Fruit fly (Drosophila melanogaster): ENCODE measurements around the gene CG34012.

CG34012 gene

dm6 chr3L:11089805-11090440 lies 19.4 kb downstream of the CG34012 start (continued):
- TF ChIP-seq CG9609 (GFP tag; optimal IDR thresholded peaks at IDR 0.05) (peak; percentile 54), luna (GFP tag; optimal IDR thresholded peaks at IDR 0.05) (no peak), CG8359 (GFP tag; optimal IDR thresholded peaks at IDR 0.05; ENCODE audit: borderline replicate concordance) (peak; percentile 71), CkIIα-i1 (GFP tag; IDR thresholded peaks at IDR 0.05) (no peak), CG5180 (GFP tag; optimal IDR thresholded peaks at IDR 0.05) (peak; percentile 86), CG6813 (GFP tag; optimal IDR thresholded peaks at IDR 0.05) (peak; percentile 85), CG30431 (GFP tag; optimal IDR thresholded peaks at IDR 0.05) (peak; percentile 87), CG6272 (GFP tag; IDR thresholded peaks at IDR 0.05) (peak; percentile 51), BtbVII (GFP tag; optimal IDR thresholded peaks at IDR 0.05) (peak; percentile 78), CG1832 (GFP tag; optimal IDR thresholded peaks at IDR 0.05) (no peak), onecut (GFP tag; IDR thresholded peaks at IDR 0.05) (peak; percentile 79), Rfx (GFP tag; IDR thresholded peaks at IDR 0.05) (peak; percentile 58), Camta (GFP tag; optimal IDR thresholded peaks at IDR 0.05) (peak; percentile 89), nerfin-1 (tag; optimal IDR thresholded peaks at IDR 0.05) (peak; percentile 59), CG13775 (GFP tag; optimal IDR thresholded peaks at IDR 0.05) (peak; percentile 92), CG2712 (tag; optimal IDR thresholded peaks at IDR 0.05) (peak; percentile 96), gsb (GFP tag; IDR thresholded peaks at IDR 0.05) (peak; percentile 62), mirr (GFP tag; optimal IDR thresholded peaks at IDR 0.05) (peak; percentile 19), CG14860 (GFP tag; IDR thresholded peaks at IDR 0.05; ENCODE audit: partially characterized antibody) (peak; percentile 47; the same call in 1 of the 3 replicates), knrl (GFP tag; IDR thresholded peaks at IDR 0.05; ENCODE audit: partially characterized antibody) (peak; percentile 44; the same call in 1 of the 3 replicates), CG18011 (GFP tag; optimal IDR thresholded peaks at IDR 0.05) (peak; percentile 77), E2f1 (GFP tag; IDR thresholded peaks at IDR 0.05) (peak; percentile 84), CG33557 (GFP tag; optimal IDR thresholded peaks at IDR 0.05) (peak; percentile 85), CG13624 (GFP tag; optimal IDR thresholded peaks at IDR 0.05) (peak; percentile 26), Poxn (GFP tag; IDR thresholded peaks at IDR 0.05) (no peak), Fer3 (tag; optimal IDR thresholded peaks at IDR 0.05) (peak; percentile 52), CG3726 (GFP tag; IDR thresholded peaks at IDR 0.05) (no peak; the same call in 1 of the 3 replicates), nom (GFP tag; optimal IDR thresholded peaks at IDR 0.05) (no peak), stc (GFP tag; IDR thresholded peaks at IDR 0.05) (peak; percentile 69), tup (GFP tag; optimal IDR thresholded peaks at IDR 0.05) (peak; percentile 76), zf30C (GFP tag; optimal IDR thresholded peaks at IDR 0.05) (no peak), CG16779 (GFP tag; IDR thresholded peaks at IDR 0.05) (no peak), Sry-δ (GFP tag; optimal IDR thresholded peaks at IDR 0.05) (peak; percentile 35), CG7372 (GFP tag; IDR thresholded peaks at IDR 0.05) (peak; percentile 72; the same call in 1 of the 2 replicates), Meics (GFP tag; optimal IDR thresholded peaks at IDR 0.05) (peak; percentile 81), inv (GFP tag; IDR thresholded peaks at IDR 0.05; ENCODE audit: partially characterized antibody) (no peak; the same call in 1 of the 2 replicates), Dfd (GFP tag; optimal IDR thresholded peaks at IDR 0.05) (no peak), Bgb (GFP tag; IDR thresholded peaks at IDR 0.05; ENCODE audit: partially characterized antibody) (no peak), Mad (GFP tag; optimal IDR thresholded peaks at IDR 0.05) (peak; percentile 77), CG3847 (GFP tag; IDR thresholded peaks at IDR 0.05) (peak; percentile 65), CG9437 (GFP tag; optimal IDR thresholded peaks at IDR 0.05) (peak; percentile 96), bowl (GFP tag; IDR thresholded peaks at IDR 0.05) (no peak), CG7928 (GFP tag; optimal IDR thresholded peaks at IDR 0.05) (peak; percentile 14), dmrt11E (tag; optimal IDR thresholded peaks at IDR 0.05) (peak; percentile 89), BEAF-32 (GFP tag; optimal IDR thresholded peaks at IDR 0.05) (no peak), slou (GFP tag; optimal IDR thresholded peaks at IDR 0.05) (peak; percentile 40), ato (GFP tag; IDR thresholded peaks at IDR 0.05; ENCODE audit: partially characterized antibody) (no peak), CG5245 (GFP tag; optimal IDR thresholded peaks at IDR 0.05) (peak; percentile 68), CG17568 (GFP tag; optimal IDR thresholded peaks at IDR 0.05) (peak; percentile 77)
